Worm (Caenorhabditis elegans): ENCODE data around the gene sup-37.

ce11 chrV:8795499-8795898, 9.2 kb downstream of the sup-37 start:
- TF ChIP-seq pes-1 (GFP tag; IDR thresholded peaks at IDR 0.05), result no peak
- no peak for TF ChIP-seq ama-1 (optimal IDR thresholded peaks at IDR 0.05)
- no peak for TF ChIP-seq F13C5.2 (tag; optimal IDR thresholded peaks at IDR 0.05)

Measured in whole organism, early embryonic.